Worm (Caenorhabditis elegans): ENCODE results near the gene cand-1.

DNA sequence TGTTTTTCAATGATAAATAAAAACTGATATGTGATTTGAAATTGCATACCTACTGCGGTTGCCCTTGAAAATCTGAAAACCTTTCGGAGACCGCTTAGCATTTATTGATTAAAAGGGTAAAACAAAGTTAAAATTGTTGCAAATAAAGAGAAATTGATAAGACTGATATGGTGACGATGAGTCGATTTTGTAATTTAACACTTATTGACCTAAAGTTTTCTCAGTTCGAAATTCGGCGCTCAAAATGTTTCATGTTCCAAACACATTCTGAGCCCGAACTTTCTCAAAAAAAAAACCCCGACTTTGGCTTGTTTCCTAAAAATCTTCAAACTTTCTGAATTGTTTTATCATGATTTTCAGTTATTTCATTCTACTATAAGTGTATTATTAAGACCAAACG, 38.3 kb downstream of the cand-1 start, which contains the start of gene clec-40:
- TF ChIP-seq W03F9.2 (tag; optimal IDR thresholded peaks at IDR 0.05) (no peak), him-1 (tag; optimal IDR thresholded peaks at IDR 0.05) (no peak), dao-5 (tag; optimal IDR thresholded peaks at IDR 0.05) (no peak)

Measured in whole organism, L4/young adult.